Fruit fly (Drosophila melanogaster) whole organism, embryonic: ENCODE data around the gene MRG15.

Source experiments
- B-H2 ChIP-seq: fragments of 200-800 bp; sonication (Bioruptor generic); optimal IDR thresholded peaks from 2 replicates; lab custom pipeline; 2018; ENCODE audit warnings: missing biosample characterization, mild to moderate bottlenecking, missing genetic modification characterization
- Blimp-1 ChIP-seq: fragments of 200-800 bp; sonication (Bioruptor generic); optimal IDR thresholded peaks from 3 replicates; lab custom pipeline; 2018; ENCODE audit warnings: missing biosample characterization, missing genetic modification characterization, mild to moderate bottlenecking, moderate library complexity, missing genetic modification reagents
- CG10654 ChIP-seq: fragments of 200-800 bp; sonication (Bioruptor generic); optimal IDR thresholded peaks from 2 replicates; lab custom pipeline; 2016; ENCODE audit warnings: missing biosample characterization, missing genetic modification characterization
- CG11247 ChIP-seq: fragments of 200-800 bp; sonication (Bioruptor generic); IDR thresholded peaks from 2 replicates; pipeline ENCODE4 v1.3.6; 2022; ENCODE audit warnings: missing biosample characterization, missing genetic modification characterization
- CG11696 ChIP-seq: fragments of 200-800 bp; sonication (Bioruptor generic); IDR thresholded peaks from 2 replicates; pipeline ENCODE4 v1.3.6; 2022; ENCODE audit warnings: missing biosample characterization, missing genetic modification characterization
- CG14667 ChIP-seq: fragments of 200-800 bp; sonication (Bioruptor generic); IDR thresholded peaks from 2 replicates; pipeline ENCODE4 v1.3.6; 2022; ENCODE audit warnings: missing biosample characterization, missing genetic modification characterization
- CG14965 ChIP-seq: fragments of 200-800 bp; sonication (Bioruptor generic); optimal IDR thresholded peaks from 2 replicates; lab custom pipeline; 2016; ENCODE audit warnings: missing biosample characterization, missing genetic modification characterization, borderline replicate concordance
- CG2889 ChIP-seq: fragments of 200-800 bp; sonication (Bioruptor generic); IDR thresholded peaks from 3 replicates; pipeline ENCODE4 v1.3.6; 2022; ENCODE audit warnings: missing biosample characterization, missing genetic modification characterization
- CG30431 ChIP-seq: fragments of 200-800 bp; sonication (Bioruptor generic); optimal IDR thresholded peaks from 2 replicates; lab custom pipeline; 2017; ENCODE audit warnings: missing biosample characterization, missing genetic modification characterization
- CG3065 ChIP-seq: fragments of 200-800 bp; sonication (Bioruptor generic); optimal IDR thresholded peaks from 2 replicates; lab custom pipeline; 2016; ENCODE audit warnings: missing biosample characterization, missing genetic modification characterization
- CG32532 ChIP-seq: fragments of 200-800 bp; sonication (Bioruptor generic); IDR thresholded peaks from 2 replicates; pipeline ENCODE4 v1.3.6; 2022; ENCODE audit warnings: missing biosample characterization, missing genetic modification characterization
- CG3995 ChIP-seq: fragments of 200-800 bp; sonication (Bioruptor generic); optimal IDR thresholded peaks from 3 replicates; lab custom pipeline; 2016; ENCODE audit warnings: missing biosample characterization, missing genetic modification characterization
- CG4854 ChIP-seq: fragments of 200-800 bp; sonication (Bioruptor generic); optimal IDR thresholded peaks from 2 replicates; lab custom pipeline; 2016; ENCODE audit warnings: missing biosample characterization, missing genetic modification characterization, inconsistent platforms
- CG6254 ChIP-seq: fragments of 200-800 bp; sonication (Bioruptor generic); optimal IDR thresholded peaks from 3 replicates; lab custom pipeline; 2017; ENCODE audit warnings: mild to moderate bottlenecking, missing biosample characterization, missing genetic modification reagents, missing genetic modification characterization
- CG6272 ChIP-seq: fragments of 200-800 bp; sonication (Bioruptor generic); IDR thresholded peaks from 2 replicates; pipeline ENCODE4 v1.3.6; 2022; ENCODE audit warnings: missing biosample characterization, missing genetic modification characterization
- CG6683 ChIP-seq: fragments of 200-800 bp; sonication (Bioruptor generic); optimal IDR thresholded peaks from 2 replicates; lab custom pipeline; 2017; ENCODE audit warnings: missing biosample characterization, mild to moderate bottlenecking, missing genetic modification characterization, missing genetic modification reagents
- CG6791 ChIP-seq: fragments of 200-800 bp; sonication (Bioruptor generic); IDR thresholded peaks from 3 replicates; pipeline ENCODE4 v1.3.6; 2022; ENCODE audit warnings: missing biosample characterization, missing genetic modification characterization; ENCODE audit not compliant: partially characterized antibody
- CG8388 ChIP-seq: fragments of 200-800 bp; sonication (Bioruptor generic); optimal IDR thresholded peaks from 2 replicates; lab custom pipeline; 2019; ENCODE audit warnings: missing biosample characterization, mild to moderate bottlenecking, missing genetic modification characterization, moderate library complexity
- Dip2 ChIP-seq: fragments of 200-800 bp; sonication (Bioruptor generic); IDR thresholded peaks from 2 replicates; pipeline ENCODE4 v1.3.6; 2022; ENCODE audit warnings: missing biosample characterization, missing genetic modification characterization
- Dp ChIP-seq: fragments of 200-800 bp; sonication (Bioruptor generic); optimal IDR thresholded peaks from 2 replicates; lab custom pipeline; 2018; ENCODE audit warnings: missing biosample characterization, mild to moderate bottlenecking, missing genetic modification characterization, moderate library complexity
- Fer3 ChIP-seq: fragments of 200-800 bp; sonication (Bioruptor generic); optimal IDR thresholded peaks from 2 replicates; lab custom pipeline; 2018; ENCODE audit warnings: missing biosample characterization, mild to moderate bottlenecking, missing genetic modification characterization, moderate library complexity
- MBD-R2 ChIP-seq: fragments of 200-800 bp; sonication (Bioruptor generic); IDR thresholded peaks from 2 replicates; pipeline ENCODE4 v1.3.6; 2022; ENCODE audit warnings: missing biosample characterization, missing genetic modification characterization
- Meics ChIP-seq: fragments of 200-800 bp; sonication (Bioruptor generic); optimal IDR thresholded peaks from 2 replicates; lab custom pipeline; 2017; ENCODE audit warnings: missing biosample characterization, mild to moderate bottlenecking, missing genetic modification characterization
- Mrtf ChIP-seq: fragments of 200-800 bp; sonication (Bioruptor generic); IDR thresholded peaks from 3 replicates; pipeline ENCODE4 v1.3.6; 2022; ENCODE audit warnings: missing biosample characterization, missing genetic modification characterization
- NC2β ChIP-seq: fragments of 200-800 bp; sonication (Bioruptor generic); optimal IDR thresholded peaks from 2 replicates; lab custom pipeline; 2016; ENCODE audit warnings: missing biosample characterization, missing genetic modification characterization
- Neu2 ChIP-seq: fragments of 200-800 bp; sonication (Bioruptor generic); optimal IDR thresholded peaks from 3 replicates; lab custom pipeline; 2016; ENCODE audit warnings: missing biosample characterization, missing genetic modification characterization, borderline replicate concordance
- Nf-YA ChIP-seq: fragments of 200-800 bp; sonication (Bioruptor generic); IDR thresholded peaks from 2 replicates; pipeline ENCODE4 v1.3.6; 2022; ENCODE audit warnings: missing biosample characterization, missing genetic modification characterization
- Opbp ChIP-seq: fragments of 200-800 bp; sonication (Bioruptor generic); IDR thresholded peaks from 3 replicates; pipeline ENCODE4 v1.3.6; 2022; ENCODE audit warnings: missing biosample characterization, missing genetic modification characterization; ENCODE audit not compliant: partially characterized antibody
- Six4 ChIP-seq: fragments of 200-800 bp; sonication (Bioruptor generic); optimal IDR thresholded peaks from 2 replicates; lab custom pipeline; 2016; ENCODE audit warnings: missing biosample characterization, missing genetic modification characterization
- al ChIP-seq: fragments of 200-800 bp; sonication (Bioruptor generic); IDR thresholded peaks from 2 replicates; pipeline ENCODE4 v1.3.6; 2022; ENCODE audit warnings: missing biosample characterization, missing genetic modification characterization
- bsh ChIP-seq, 2 experiments: fragments of 200-800 bp; sonication (Bioruptor generic); optimal IDR thresholded peaks; 2 replicates each; lab custom pipeline; 2017 to 2018; ENCODE audit warnings: mild to moderate bottlenecking in 2 of 2, missing biosample characterization in 2 of 2, missing genetic modification characterization in 2 of 2, moderate library complexity in 1 of 2
- cg ChIP-seq: fragments of 200-800 bp; sonication (Bioruptor generic); optimal IDR thresholded peaks from 3 replicates; lab custom pipeline; 2019; ENCODE audit warnings: missing biosample characterization, mild to moderate bottlenecking, missing genetic modification characterization, moderate library complexity
- chif ChIP-seq, 2 experiments: fragments of 200-800 bp; sonication (Bioruptor generic); optimal IDR thresholded peaks; 3 replicates each; lab custom pipeline; 2016; ENCODE audit warnings: missing biosample characterization in 2 of 2, missing genetic modification characterization in 2 of 2
- chinmo ChIP-seq: fragments of 200-800 bp; sonication (Bioruptor generic); IDR thresholded peaks from 4 replicates; pipeline ENCODE4 v1.3.6; 2022; ENCODE audit warnings: missing biosample characterization, missing genetic modification characterization; ENCODE audit not compliant: partially characterized antibody
- gce ChIP-seq: fragments of 200-800 bp; sonication (Bioruptor generic); IDR thresholded peaks from 3 replicates; pipeline ENCODE4 v1.3.6; 2022; ENCODE audit warnings: missing biosample characterization, missing genetic modification characterization
- h ChIP-seq: fragments of >200 bp; optimal IDR thresholded peaks from 2 replicates; lab custom pipeline; 2017
- kah ChIP-seq: fragments of 200-800 bp; sonication (Bioruptor generic); optimal IDR thresholded peaks from 2 replicates; lab custom pipeline; 2018; ENCODE audit warnings: missing biosample characterization, mild to moderate bottlenecking, missing genetic modification characterization
- lbe ChIP-seq: fragments of 200-800 bp; sonication (Bioruptor generic); optimal IDR thresholded peaks from 2 replicates; lab custom pipeline; 2016; ENCODE audit warnings: missing biosample characterization, mild to moderate bottlenecking, missing genetic modification characterization
- lilli ChIP-seq: fragments of 200-800 bp; sonication (Bioruptor generic); optimal IDR thresholded peaks from 3 replicates; lab custom pipeline; 2016; ENCODE audit warnings: missing biosample characterization, missing genetic modification characterization
- maf-S ChIP-seq: fragments of 200-800 bp; sonication (Bioruptor generic); optimal IDR thresholded peaks from 2 replicates; lab custom pipeline; 2016; ENCODE audit warnings: missing biosample characterization, missing genetic modification characterization
- nerfin-2 ChIP-seq: fragments of 200-800 bp; sonication (Bioruptor generic); IDR thresholded peaks from 2 replicates; pipeline ENCODE4 v1.3.6; 2022; ENCODE audit warnings: missing biosample characterization, missing genetic modification characterization; ENCODE audit not compliant: partially characterized antibody
- nom ChIP-seq: fragments of 200-800 bp; sonication (Bioruptor generic); optimal IDR thresholded peaks from 2 replicates; lab custom pipeline; 2017; ENCODE audit warnings: missing biosample characterization, missing genetic modification characterization, mild to moderate bottlenecking, moderate library complexity, missing genetic modification reagents
- oc ChIP-seq: fragments of 200-800 bp; sonication (Bioruptor generic); optimal IDR thresholded peaks from 2 replicates; lab custom pipeline; 2018; ENCODE audit warnings: missing biosample characterization, mild to moderate bottlenecking, missing genetic modification characterization, moderate library complexity
- prd ChIP-seq, 3 experiments: fragments of >200 bp in 2 of 3; fragments of 200-800 bp in 1 of 3; sonication (Bioruptor generic) in 1 of 3; optimal IDR thresholded peaks in 2 of 3; IDR thresholded peaks in 1 of 3; 2 replicates in 2 of 3; 3 replicates in 1 of 3; pipeline versions ENCODE4 v1.3.6 to Lab custom; 2017 to 2022; ENCODE audit warnings: missing biosample characterization in 1 of 3, missing genetic modification characterization in 1 of 3
- sqz ChIP-seq: fragments of 200-800 bp; sonication (Bioruptor generic); optimal IDR thresholded peaks from 3 replicates; lab custom pipeline; 2018; ENCODE audit warnings: missing biosample characterization, mild to moderate bottlenecking, missing genetic modification characterization
- toy ChIP-seq: fragments of 200-800 bp; sonication (Bioruptor generic); IDR thresholded peaks from 2 replicates; pipeline ENCODE4 v1.3.6; 2022; ENCODE audit warnings: missing biosample characterization, missing genetic modification characterization
- tup ChIP-seq: fragments of 200-800 bp; sonication (Bioruptor generic); optimal IDR thresholded peaks from 2 replicates; lab custom pipeline; 2016; ENCODE audit warnings: missing biosample characterization, mild to moderate bottlenecking, missing genetic modification characterization, moderate library complexity
- vvl ChIP-seq: fragments of 200-800 bp; sonication (Bioruptor generic); IDR thresholded peaks from 2 replicates; pipeline ENCODE4 v1.3.6; 2022; ENCODE audit warnings: missing biosample characterization, missing genetic modification characterization
- wek ChIP-seq: fragments of 200-800 bp; sonication (Bioruptor generic); optimal IDR thresholded peaks from 3 replicates; lab custom pipeline; 2018; ENCODE audit warnings: missing biosample characterization, mild to moderate bottlenecking, missing genetic modification characterization, moderate library complexity

MRG15 gene

DNA sequence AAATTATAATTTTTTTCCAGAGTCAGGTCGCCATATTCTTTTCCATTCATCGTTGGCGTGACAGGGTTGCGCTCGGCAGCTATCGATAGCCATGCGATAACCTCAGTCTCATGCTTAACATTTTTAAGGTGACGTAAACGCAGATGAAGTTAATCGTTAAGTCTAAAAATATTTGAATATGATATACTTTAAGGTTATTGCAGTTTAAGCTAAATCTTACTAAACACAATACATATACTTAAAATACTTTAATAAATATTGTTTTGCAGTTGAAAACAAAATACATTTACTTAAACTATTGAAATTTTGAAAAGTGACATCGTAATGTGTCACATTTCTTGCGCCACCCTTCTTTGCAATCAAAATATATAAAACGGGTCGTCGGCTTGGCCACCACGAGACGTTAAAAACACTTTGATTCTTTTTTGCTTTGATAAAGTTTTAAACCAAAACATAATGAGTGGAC is 2.7 kb downstream of the MRG15 start, which contains the start of the genes Cp190 and CG4338 (continued):
- peak; percentile 83 for TF ChIP-seq CG6791 (GFP tag; lab: Robert Waterston, UW)
- TF ChIP-seq CG3995 (GFP tag; lab: Kevin White, UChicago), result peak; percentile 84
- TF ChIP-seq Dp, result peak; percentile 52
- TF ChIP-seq wek (GFP tag; lab: Kevin White, UChicago), result peak; percentile 86
- TF ChIP-seq CG4854, result peak; percentile 91
- TF ChIP-seq tup, result peak; percentile 91
- peak; percentile 93 for TF ChIP-seq CG14667
- TF ChIP-seq h (lab: Kevin White, UChicago), result no peak
- TF ChIP-seq al (GFP tag; lab: Robert Waterston, UW), result peak; percentile 96
- peak; percentile 98 for TF ChIP-seq lilli (GFP tag; lab: Kevin White, UChicago)
- TF ChIP-seq Mrtf (GFP tag; lab: Robert Waterston, UW), result peak; percentile 94
- TF ChIP-seq CG6683 (GFP tag; lab: Kevin White, UChicago), result peak; percentile 93
- TF ChIP-seq prd (optimal IDR thresholded peaks at IDR 0.05; lab: Kevin White, UChicago), result no peak
- peak; percentile 98 for TF ChIP-seq prd (GFP tag; IDR thresholded peaks at IDR 0.05; lab: Robert Waterston, UW)
- peak; percentile 95 for TF ChIP-seq CG11247 (GFP tag; lab: Robert Waterston, UW)
- peak; percentile 98 for TF ChIP-seq CG8388 (GFP tag; lab: Kevin White, UChicago)
- TF ChIP-seq Opbp (GFP tag; lab: Robert Waterston, UW), result peak; percentile 80
- TF ChIP-seq chinmo (GFP tag; lab: Robert Waterston, UW), result 0 out of 4 replicates have a peak, but pooled peaks have one; percentile 68
- peak; percentile 94 for TF ChIP-seq gce
- peak; percentile 94 for TF ChIP-seq CG2889 (GFP tag; lab: Robert Waterston, UW)
- TF ChIP-seq Nf-YA, result peak; percentile 87
- TF ChIP-seq maf-S (GFP tag; lab: Kevin White, UChicago), result peak; percentile 83
- TF ChIP-seq CG6272 (GFP tag; lab: Robert Waterston, UW), result peak; percentile 94
- peak; percentile 84 to 95 for TF ChIP-seq chif (GFP tag; optimal IDR thresholded peaks at IDR 0.05; lab: Kevin White, UChicago)
- TF ChIP-seq Six4, result peak; percentile 98
- TF ChIP-seq CG3065 (GFP tag; lab: Kevin White, UChicago), result peak; percentile 95
- TF ChIP-seq CG14965 (GFP tag; lab: Kevin White, UChicago), result no peak
- peak; percentile 98 for TF ChIP-seq Meics (GFP tag; lab: Kevin White, UChicago)
- TF ChIP-seq sqz (GFP tag; lab: Kevin White, UChicago), result peak; percentile 99
- peak; percentile 93 for TF ChIP-seq CG6254 (GFP tag; lab: Kevin White, UChicago)
- peak; percentile 99 for TF ChIP-seq Fer3 (tag; lab: Kevin White, UChicago)
- peak; percentile 95 for TF ChIP-seq lbe (GFP tag; lab: Kevin White, UChicago)
- peak; percentile 80 for TF ChIP-seq CG11696 (GFP tag; lab: Robert Waterston, UW)
- TF ChIP-seq CG30431, result peak; percentile 95
- TF ChIP-seq vvl, result peak; percentile 98
- peak; percentile 98 for TF ChIP-seq oc (tag; lab: Kevin White, UChicago)
- peak; percentile 89 for TF ChIP-seq toy (GFP tag; lab: Robert Waterston, UW)
- peak; percentile 97 for TF ChIP-seq Blimp-1 (GFP tag; lab: Kevin White, UChicago)
- peak; percentile 98 for TF ChIP-seq MBD-R2 (GFP tag; lab: Robert Waterston, UW)
- TF ChIP-seq cg (GFP tag; lab: Kevin White, UChicago), result peak; percentile 10
- TF ChIP-seq nerfin-2 (GFP tag; lab: Robert Waterston, UW), result peak; percentile 53; the same call in 1 of the 2 replicates
- TF ChIP-seq B-H2 (GFP tag; lab: Kevin White, UChicago), result peak; percentile 99
- TF ChIP-seq CG10654 (GFP tag; lab: Kevin White, UChicago), result peak; percentile 97
- TF ChIP-seq Dip2 (GFP tag; lab: Robert Waterston, UW), result peak; percentile 75
- peak; percentile 87 to 98 for TF ChIP-seq bsh (GFP tag; optimal IDR thresholded peaks at IDR 0.05; lab: Kevin White, UChicago)
- peak; percentile 95 for TF ChIP-seq nom
- peak; percentile 88 for TF ChIP-seq NC2β (GFP tag; lab: Kevin White, UChicago)
- peak; percentile 98 for TF ChIP-seq CG32532 (GFP tag; lab: Robert Waterston, UW)
- TF ChIP-seq Neu2 (GFP tag; lab: Kevin White, UChicago), result no peak
- peak; percentile 95 for TF ChIP-seq kah (GFP tag; lab: Kevin White, UChicago)
